Worm (Caenorhabditis elegans) whole organism, L4 larva: ENCODE results near the gene hil-4.

Experiments used
- egl-43 ChIP-seq: fragments of 200-800 bp; sonication (Bioruptor generic); IDR thresholded peaks from 2 replicates; pipeline ENCODE4 v1.3.6; 2022; ENCODE audit warnings: missing genetic modification reagents, missing genetic modification characterization, missing compliant biosample characterization
- nhr-41 ChIP-seq: fragments of 200-800 bp; sonication (Bioruptor generic); IDR thresholded peaks from 2 replicates; pipeline ENCODE4 v1.3.6; 2022; ENCODE audit warnings: missing genetic modification reagents, missing genetic modification characterization, missing compliant biosample characterization
- set-16 ChIP-seq: fragments of 200-800 bp; sonication (Bioruptor generic); IDR thresholded peaks from 2 replicates; pipeline ENCODE4 v1.3.6; 2022; ENCODE audit warnings: missing genetic modification reagents, missing genetic modification characterization, missing compliant biosample characterization
- snpc-1.2 ChIP-seq: fragments of 200-800 bp; sonication (Bioruptor generic); IDR thresholded peaks from 2 replicates; pipeline ENCODE4 v1.3.6; 2022; ENCODE audit warnings: missing genetic modification reagents, missing genetic modification characterization, missing compliant biosample characterization
- spr-3 ChIP-seq: fragments of 200-800 bp; sonication (Bioruptor generic); optimal IDR thresholded peaks from 2 replicates; lab custom pipeline; 2018; ENCODE audit warnings: mild to moderate bottlenecking, missing genetic modification characterization, missing compliant biosample characterization

hil-4 gene

DNA sequence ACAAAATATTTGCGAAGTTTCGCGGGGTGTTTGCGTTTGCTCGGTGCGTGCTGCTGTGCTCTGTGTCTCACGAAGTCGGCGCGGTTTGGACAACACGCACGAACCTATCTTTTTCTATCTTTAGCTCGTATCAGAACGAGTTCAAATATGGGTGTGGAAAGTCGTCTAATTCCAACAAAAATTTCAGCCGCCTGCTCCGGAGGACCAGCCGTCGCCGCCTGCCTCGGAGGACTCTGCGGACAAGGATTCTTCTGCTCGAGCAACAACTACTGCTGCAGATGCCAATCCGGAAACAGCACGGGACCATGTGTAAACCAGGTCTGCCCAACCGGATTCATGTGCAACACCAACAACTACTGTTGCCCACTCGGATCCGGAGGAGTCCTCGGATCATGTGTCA lies 47.8 kb downstream of the hil-4 start:
- TF ChIP-seq set-16 (GFP tag; lab: Robert Waterston, UW), result peak; percentile 67
- peak; percentile 73; the same call in 1 of the 2 replicates for TF ChIP-seq egl-43 (GFP tag; lab: Robert Waterston, UW)
- peak; percentile 30; the same call in 1 of the 2 replicates for TF ChIP-seq snpc-1.2 (GFP tag; lab: Robert Waterston, UW)
- TF ChIP-seq spr-3 (GFP tag; lab: Kevin White, UChicago), result no peak
- TF ChIP-seq nhr-41 (GFP tag; lab: Robert Waterston, UW), result no peak
